Worm (Caenorhabditis elegans): ENCODE results near the gene irld-48.

Gene irld-48

DNA sequence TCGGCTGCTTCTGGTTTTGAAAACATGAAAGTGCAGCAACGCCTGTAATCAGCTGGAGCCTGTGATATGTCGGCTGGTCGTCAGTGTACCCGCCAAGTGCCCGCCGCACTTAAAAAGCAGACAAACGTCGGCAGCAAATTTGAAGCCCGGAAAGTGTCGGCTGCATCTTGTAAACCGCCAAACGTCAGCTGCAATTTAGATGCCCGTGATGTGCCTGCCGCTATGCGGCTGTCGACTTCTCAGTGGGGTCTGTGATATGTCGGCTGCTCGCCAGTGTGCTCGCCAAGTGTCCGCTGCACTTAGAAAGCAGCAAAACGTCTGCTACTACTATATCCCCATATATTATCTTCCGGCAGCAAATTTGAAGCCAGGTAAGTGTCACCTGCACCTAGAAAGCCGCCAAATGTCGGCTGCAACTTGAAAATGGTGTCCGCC lies 31.3 kb downstream of the irld-48 start:
- TF ChIP-seq cey-2 (tag; optimal IDR thresholded peaks at IDR 0.05; ENCODE audit: borderline replicate concordance, insufficient read depth) (no peak), mes-2 (tag; optimal IDR thresholded peaks at IDR 0.05; ENCODE audit: poor library complexity, severe bottlenecking) (peak; percentile 4), ceh-20 (GFP tag; IDR thresholded peaks at IDR 0.05) (no peak), snpc-1.2 (GFP tag; IDR thresholded peaks at IDR 0.05) (0 out of 2 replicates have a peak, but pooled peaks have one; percentile 52), nhr-111 (GFP tag; optimal IDR thresholded peaks at IDR 0.05) (peak; percentile 12), lin-38 (GFP tag; IDR thresholded peaks at IDR 0.05) (0 out of 2 replicates have a peak, but pooled peaks have one; percentile 5), snpc-4 (tag; optimal IDR thresholded peaks at IDR 0.05) (peak; percentile 46), egl-43 (GFP tag; IDR thresholded peaks at IDR 0.05) (peak; percentile 75), aha-1 (tag) (peak; percentile 72), daf-8 (GFP tag; IDR thresholded peaks at IDR 0.05) (no peak), mep-1 (tag; optimal IDR thresholded peaks at IDR 0.05) (peak; percentile 14), php-3 (GFP tag; IDR thresholded peaks at IDR 0.05) (0 out of 2 replicates have a peak, but pooled peaks have one; percentile 17), hmg-1.1 (GFP tag; IDR thresholded peaks at IDR 0.05) (peak; percentile 41; the same call in 1 of the 2 replicates), sdz-12 (GFP tag; optimal IDR thresholded peaks at IDR 0.05) (peak; percentile 41), set-16 (GFP tag; IDR thresholded peaks at IDR 0.05) (peak; percentile 59), lin-13 (GFP tag; optimal IDR thresholded peaks at IDR 0.05) (peak; percentile 14), fos-1 (tag; optimal IDR thresholded peaks at IDR 0.05) (no peak), ZK337.2 (GFP tag; IDR thresholded peaks at IDR 0.05) (no peak), vab-7 (GFP tag; IDR thresholded peaks at IDR 0.05) (no peak), Y5F2A.4 (GFP tag; optimal IDR thresholded peaks at IDR 0.05) (no peak), Y48G9A.11 (GFP tag; IDR thresholded peaks at IDR 0.05) (no peak), madf-5 (GFP tag; IDR thresholded peaks at IDR 0.05) (0 out of 4 replicates have a peak, but pooled peaks of 1 of the 2 experiments have one; percentile 57), hlh-11 (tag; optimal IDR thresholded peaks at IDR 0.05) (peak; percentile 38), zfp-3 (GFP tag; conservative IDR thresholded peaks at IDR 0.05) (0 out of 2 replicates have a peak, but pooled peaks have one; percentile 53)

DNA sequence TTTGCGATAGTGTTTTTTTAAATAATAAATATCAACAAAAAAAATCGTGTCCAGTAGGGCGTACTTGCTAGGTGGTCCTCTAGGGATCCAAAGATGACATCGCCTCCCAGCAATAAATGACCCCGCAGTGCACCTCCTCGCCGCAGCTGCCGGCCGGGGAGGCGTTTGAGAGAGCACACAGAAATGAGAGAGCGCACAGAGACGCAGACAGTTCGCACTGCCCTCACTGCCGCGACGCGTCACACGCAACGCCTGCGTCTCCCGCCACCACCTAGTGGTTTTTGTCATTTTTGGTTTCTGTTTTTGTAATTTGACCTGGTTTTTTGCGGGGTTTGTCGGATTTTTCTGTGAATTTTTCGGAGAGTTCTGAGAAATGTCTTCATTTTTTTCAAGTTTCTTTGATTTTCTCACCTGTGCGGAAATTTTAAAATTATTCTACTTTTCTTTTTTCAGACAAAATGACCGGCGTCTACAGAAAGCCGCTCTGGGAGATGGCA lies 32.0 kb downstream of the irld-48 start, which contains the start of gene lido-7:
TSS of gene lido-7 (plus strand) at position 447 of the 497 bp plus-strand sequence.
- TF ChIP-seq nhr-6 (tag; optimal IDR thresholded peaks at IDR 0.05) (no peak), hif-1 (tag; optimal IDR thresholded peaks at IDR 0.05) (no peak), nhr-76 (tag; optimal IDR thresholded peaks at IDR 0.05) (no peak), pqm-1 (tag; optimal IDR thresholded peaks at IDR 0.05) (no peak), dmd-9 (GFP tag; IDR thresholded peaks at IDR 0.05) (no peak), nhr-28 (tag; optimal IDR thresholded peaks at IDR 0.05) (peak; percentile 17), unc-62 (GFP tag; optimal IDR thresholded peaks at IDR 0.05 in 1 of 2) (peak in 1 of 2 experiments; percentile 1), unc-62 (tag; optimal IDR thresholded peaks at IDR 0.05) (no peak), Y75B8A.6 (GFP tag; IDR thresholded peaks at IDR 0.05) (no peak), Y48G9A.11 (GFP tag; IDR thresholded peaks at IDR 0.05) (no peak), daf-19 (GFP tag; conservative IDR thresholded peaks at IDR 0.05) (no peak), Y105C5A.15 (GFP tag; IDR thresholded peaks at IDR 0.05) (no peak), unc-39 (tag; optimal IDR thresholded peaks at IDR 0.05) (no peak), mxl-2 (GFP tag; conservative IDR thresholded peaks at IDR 0.05) (no peak), T26A8.4 (GFP tag; IDR thresholded peaks at IDR 0.05) (peak; percentile 33; the same call in 1 of the 2 replicates), dmd-8 (GFP tag; IDR thresholded peaks at IDR 0.05) (no peak), dpl-1 (GFP tag; optimal IDR thresholded peaks at IDR 0.05) (peak; percentile 8), nhr-48 (tag; optimal IDR thresholded peaks at IDR 0.05) (peak; percentile 52), F10B5.3 (tag; optimal IDR thresholded peaks at IDR 0.05) (no peak), pha-4 (GFP tag; IDR thresholded peaks at IDR 0.05) (no peak), pha-4 (tag; optimal IDR thresholded peaks at IDR 0.05) (no peak), nhr-41 (GFP tag; IDR thresholded peaks at IDR 0.05) (0 out of 2 replicates have a peak, but pooled peaks have one; percentile 26), rbr-2 (tag; optimal IDR thresholded peaks at IDR 0.05) (peak; percentile 52), F49E8.2 (tag; optimal IDR thresholded peaks at IDR 0.05; ENCODE audit: borderline replicate concordance) (no peak), lim-7 (GFP tag; IDR thresholded peaks at IDR 0.05) (no peak), snpc-1.2 (GFP tag; IDR thresholded peaks at IDR 0.05) (no peak), mdl-1 (tag; optimal IDR thresholded peaks at IDR 0.05) (peak in 1 of 2 experiments; percentile 46), ceh-82 (tag; optimal IDR thresholded peaks at IDR 0.05) (no peak), lin-1 (GFP tag; IDR thresholded peaks at IDR 0.05) (no peak)

Data from whole organism, L4 larva.